Worm (Caenorhabditis elegans) whole organism, young adult: ENCODE measurements around the gene nep-21.

Experiments
- B0261.1 ChIP-seq: sonication (generic microtip); optimal IDR thresholded peaks from 2 replicates; lab custom pipeline; 2016; ENCODE audit warnings: mild to moderate bottlenecking, missing genetic modification characterization, moderate library complexity, missing compliant biosample characterization
- B0336.3 ChIP-seq: fragments of 200-800 bp; sonication (Bioruptor generic); IDR thresholded peaks from 2 replicates; pipeline ENCODE4 v1.3.6; 2022; ENCODE audit warnings: missing genetic modification characterization, missing compliant biosample characterization
- C17E4.6 ChIP-seq: fragments of 200-800 bp; sonication (Bioruptor generic); IDR thresholded peaks from 2 replicates; pipeline ENCODE4 v1.3.6; 2022; ENCODE audit warnings: missing genetic modification reagents, missing genetic modification characterization, missing compliant biosample characterization
- F10E7.11 ChIP-seq: sonication (generic microtip); optimal IDR thresholded peaks from 2 replicates; lab custom pipeline; 2017; ENCODE audit warnings: mild to moderate bottlenecking, missing genetic modification characterization, moderate library complexity, missing compliant biosample characterization
- F55B11.4 ChIP-seq: sonication (generic microtip); optimal IDR thresholded peaks from 2 replicates; lab custom pipeline; 2016; ENCODE audit warnings: missing compliant biosample characterization, missing genetic modification characterization, borderline replicate concordance; ENCODE audit not compliant: insufficient read depth
- K12H6.12 ChIP-seq: fragments of 200-800 bp; sonication (Bioruptor generic); optimal IDR thresholded peaks from 2 replicates; lab custom pipeline; 2018; ENCODE audit warnings: mild to moderate bottlenecking, missing genetic modification characterization, missing compliant biosample characterization
- Y53G8AR.9 ChIP-seq: fragments of 200-800 bp; sonication (Bioruptor generic); conservative IDR thresholded peaks from 2 replicates; pipeline ENCODE4 v1.3.6; 2022; ENCODE audit warnings: missing genetic modification reagents, missing genetic modification characterization, missing compliant biosample characterization
- Y67H2A.10 ChIP-seq: fragments of 200-800 bp; sonication (Bioruptor generic); conservative IDR thresholded peaks from 2 replicates; pipeline ENCODE4 v1.3.6; 2022; ENCODE audit warnings: missing genetic modification reagents, missing genetic modification characterization, missing compliant biosample characterization
- athp-1 ChIP-seq: sonication (generic microtip); optimal IDR thresholded peaks from 2 replicates; lab custom pipeline; 2017; ENCODE audit warnings: mild to moderate bottlenecking, missing genetic modification characterization, missing compliant biosample characterization
- attf-3 ChIP-seq: fragments of 200-800 bp; sonication (Bioruptor generic); conservative IDR thresholded peaks from 2 replicates; pipeline ENCODE4 v1.3.6; 2022; ENCODE audit warnings: missing genetic modification reagents, missing genetic modification characterization, missing compliant biosample characterization
- attf-5 ChIP-seq: fragments of 200-800 bp; sonication (Bioruptor generic); optimal IDR thresholded peaks from 2 replicates; lab custom pipeline; 2018; ENCODE audit warnings: mild to moderate bottlenecking, missing genetic modification characterization, missing compliant biosample characterization
- ccch-3 ChIP-seq: fragments of 200-800 bp; sonication (Bioruptor generic); optimal IDR thresholded peaks from 2 replicates; lab custom pipeline; 2018; ENCODE audit warnings: mild to moderate bottlenecking, missing genetic modification characterization, missing compliant biosample characterization
- cebp-2 ChIP-seq: fragments of 200-800 bp; sonication (Bioruptor generic); IDR thresholded peaks from 2 replicates; pipeline ENCODE4 v1.3.6; 2022; ENCODE audit warnings: missing genetic modification characterization, missing compliant biosample characterization
- dox-1 ChIP-seq: fragments of 200-800 bp; sonication (Bioruptor generic); IDR thresholded peaks from 2 replicates; pipeline ENCODE4 v1.3.6; 2022; ENCODE audit warnings: missing genetic modification reagents, missing genetic modification characterization, missing compliant biosample characterization
- dpl-1 ChIP-seq: fragments of 150-350 bp; optimal IDR thresholded peaks from 2 replicates; lab custom pipeline; 2014; ENCODE audit warnings: missing biosample characterization, missing genetic modification reagents, missing genetic modification characterization
- efl-1 ChIP-seq: fragments of 150-350 bp; optimal IDR thresholded peaks from 2 replicates; lab custom pipeline; 2014; ENCODE audit warnings: missing biosample characterization, missing genetic modification reagents, missing genetic modification characterization
- egl-44 ChIP-seq: fragments of 200-800 bp; sonication (Bioruptor generic); IDR thresholded peaks from 2 replicates; pipeline ENCODE4 v1.3.6; 2022; ENCODE audit warnings: missing genetic modification reagents, missing genetic modification characterization, missing compliant biosample characterization
- him-1 ChIP-seq: sonication (generic microtip); optimal IDR thresholded peaks from 2 replicates; lab custom pipeline; 2016; ENCODE audit warnings: missing genotype, missing genetic modification reagents, missing genetic modification characterization, missing compliant biosample characterization
- hlh-12 ChIP-seq: sonication (generic microtip); optimal IDR thresholded peaks from 2 replicates; lab custom pipeline; 2016; ENCODE audit warnings: missing genetic modification characterization, missing compliant biosample characterization
- hmg-20 ChIP-seq: fragments of 200-800 bp; sonication (Bioruptor generic); IDR thresholded peaks from 2 replicates; pipeline ENCODE4 v1.3.6; 2022; ENCODE audit warnings: missing genetic modification reagents, missing genetic modification characterization, missing compliant biosample characterization
- hrde-1 ChIP-seq: sonication (generic microtip); optimal IDR thresholded peaks from 2 replicates; lab custom pipeline; 2016; ENCODE audit warnings: missing genetic modification characterization, mild to moderate bottlenecking, missing compliant biosample characterization, moderate library complexity, missing genotype, missing genetic modification reagents, borderline replicate concordance
- lin-35 ChIP-seq, 3 experiments: fragments of 150-350 bp in 2 of 3; sonication (generic microtip) in 1 of 3; optimal IDR thresholded peaks; 2 replicates each; lab custom pipeline; 2014 to 2018; ENCODE audit warnings: missing biosample characterization in 3 of 3, missing genetic modification characterization in 3 of 3, missing genetic modification reagents in 3 of 3
- lir-1 ChIP-seq: fragments of 200-800 bp; sonication (Bioruptor generic); conservative IDR thresholded peaks from 2 replicates; pipeline ENCODE4 v1.3.6; 2022; ENCODE audit warnings: missing genetic modification reagents, missing genetic modification characterization, missing compliant biosample characterization
- lsl-1 ChIP-seq: fragments of 200-800 bp; sonication (Bioruptor generic); optimal IDR thresholded peaks from 2 replicates; lab custom pipeline; 2018; ENCODE audit warnings: mild to moderate bottlenecking, missing genetic modification characterization, moderate library complexity, missing compliant biosample characterization
- lsy-27 ChIP-seq: sonication (generic microtip); optimal IDR thresholded peaks from 2 replicates; lab custom pipeline; 2017; ENCODE audit warnings: missing genetic modification characterization, mild to moderate bottlenecking, missing compliant biosample characterization, antibody characterized with exemption, missing genotype, borderline replicate concordance; ENCODE audit not compliant: insufficient read depth
- madf-10 ChIP-seq: sonication (generic microtip); optimal IDR thresholded peaks from 2 replicates; lab custom pipeline; 2016; ENCODE audit warnings: mild to moderate bottlenecking, missing genetic modification characterization, missing compliant biosample characterization
- madf-8 ChIP-seq: fragments of 200-800 bp; sonication (Bioruptor generic); conservative IDR thresholded peaks from 2 replicates; pipeline ENCODE4 v1.3.6; 2022; ENCODE audit warnings: missing genetic modification reagents, missing genetic modification characterization, missing compliant biosample characterization
- mel-28 ChIP-seq: sonication (generic microtip); optimal IDR thresholded peaks from 2 replicates; lab custom pipeline; 2016; ENCODE audit warnings: borderline replicate concordance, mild to moderate bottlenecking, missing genetic modification characterization, missing compliant biosample characterization
- nfya-1 ChIP-seq: sonication (generic microtip); optimal IDR thresholded peaks from 2 replicates; lab custom pipeline; 2017; ENCODE audit warnings: antibody characterized with exemption, missing compliant biosample characterization, missing genetic modification characterization, borderline replicate concordance; ENCODE audit not compliant: insufficient read depth
- nfyb-1 ChIP-seq: fragments of 200-800 bp; sonication (Bioruptor generic); IDR thresholded peaks from 2 replicates; pipeline ENCODE4 v1.3.6; 2022; ENCODE audit warnings: missing genetic modification reagents, missing genetic modification characterization, missing compliant biosample characterization
- nhr-120 ChIP-seq: fragments of 200-800 bp; sonication (Bioruptor generic); IDR thresholded peaks from 2 replicates; pipeline ENCODE4 v1.3.6; 2022; ENCODE audit warnings: missing genetic modification characterization, missing compliant biosample characterization
- nhr-179 ChIP-seq: sonication (generic microtip); optimal IDR thresholded peaks from 2 replicates; lab custom pipeline; 2016; ENCODE audit warnings: mild to moderate bottlenecking, missing genetic modification characterization, missing compliant biosample characterization
- pbrm-1 ChIP-seq: fragments of 200-800 bp; sonication (Bioruptor generic); IDR thresholded peaks from 2 replicates; pipeline ENCODE4 v1.3.6; 2022; ENCODE audit warnings: missing genetic modification reagents, missing genetic modification characterization, missing compliant biosample characterization
- pha-4 ChIP-seq: fragments of 150-350 bp; sonication (generic microtip); optimal IDR thresholded peaks from 2 replicates; lab custom pipeline; 2014; ENCODE audit warnings: missing biosample characterization, missing genetic modification reagents, missing genetic modification characterization
- rpc-1 ChIP-seq, 2 experiments: fragments of 150-350 bp in 1 of 2; sonication (generic microtip) in 1 of 2; optimal IDR thresholded peaks; 2 replicates each; lab custom pipeline; 2014 to 2018; ENCODE audit warnings: missing biosample characterization in 1 of 2, missing genetic modification characterization in 1 of 2, missing genetic modification reagents in 1 of 2, missing genotype in 1 of 2
- tbp1 ChIP-seq: fragments of 200-800 bp; sonication (Bioruptor generic); optimal IDR thresholded peaks from 2 replicates; lab custom pipeline; 2018; ENCODE audit warnings: mild to moderate bottlenecking, missing genetic modification characterization, missing compliant biosample characterization
- unc-62 ChIP-seq: fragments of 150-350 bp; optimal IDR thresholded peaks from 2 replicates; lab custom pipeline; 2014; ENCODE audit warnings: missing biosample characterization, missing genetic modification reagents, missing genetic modification characterization
- zim-3 ChIP-seq: sonication (generic microtip); optimal IDR thresholded peaks from 2 replicates; lab custom pipeline; 2017; ENCODE audit warnings: mild to moderate bottlenecking, missing genetic modification characterization, moderate library complexity, missing compliant biosample characterization
- ztf-18 ChIP-seq: sonication (generic microtip); optimal IDR thresholded peaks from 2 replicates; lab custom pipeline; 2016; ENCODE audit warnings: missing genotype, mild to moderate bottlenecking, missing genetic modification characterization, missing compliant biosample characterization

nep-21 gene

ce11 chrV:14260831-14261230 is 34.6 kb upstream of the nep-21 start, which contains the start of gene F40G12.2:
F40G12.2 (minus strand) TSS chrV:14260931.
- TF ChIP-seq nfyb-1 (GFP tag; lab: Robert Waterston, UW) (no peak), ccch-3 (GFP tag; lab: Kevin White, UChicago) (no peak), hlh-12 (tag; lab: Kevin White, UChicago) (no peak), madf-8 (GFP tag; lab: Robert Waterston, UW) (no peak), pbrm-1 (GFP tag; lab: Robert Waterston, UW) (no peak), nfya-1 (tag; lab: Kevin White, UChicago) (no peak), dox-1 (GFP tag; lab: Robert Waterston, UW) (no peak), athp-1 (tag; lab: Kevin White, UChicago) (no peak), K12H6.12 (no peak), B0336.3 (no peak), hmg-20 (GFP tag; lab: Robert Waterston, UW) (no peak), lsl-1 (GFP tag; lab: Kevin White, UChicago) (no peak), cebp-2 (GFP tag; lab: Robert Waterston, UW) (no peak), egl-44 (GFP tag; lab: Robert Waterston, UW) (no peak), Y67H2A.10 (no peak), lir-1 (GFP tag; lab: Robert Waterston, UW) (no peak), madf-10 (tag; lab: Kevin White, UChicago) (no peak), rpc-1 (optimal IDR thresholded peaks at IDR 0.05; lab: Kevin White, UChicago) (no peak), rpc-1 (tag; optimal IDR thresholded peaks at IDR 0.05; lab: Kevin White, UChicago) (no peak), C17E4.6 (GFP tag; lab: Robert Waterston, UW) (no peak), Y53G8AR.9 (GFP tag; lab: Robert Waterston, UW) (no peak)

- no peak for TF ChIP-seq F55B11.4
- TF ChIP-seq lin-35 (GFP tag; optimal IDR thresholded peaks at IDR 0.05; lab: Kevin White, UChicago) = no peak
- TF ChIP-seq ccch-3 (GFP tag; lab: Kevin White, UChicago) = no peak
- TF ChIP-seq zim-3 (tag; lab: Kevin White, UChicago) = no peak
- no peak for TF ChIP-seq efl-1 (GFP tag; lab: Kevin White, UChicago)
- no peak for TF ChIP-seq B0336.3
These were observed 30.5 kb upstream of the nep-21 start, which contains the start of gene sre-8 for ce11 chrV:14256813-14257212. sre-8 (plus strand) TSS chrV:14257113.

- TF ChIP-seq tbp1 (GFP tag; lab: Kevin White, UChicago) (no peak), B0336.3 (no peak), ztf-18 (tag; lab: Kevin White, UChicago) (no peak), pha-4 (tag; lab: Kevin White, UChicago) (no peak), attf-5 (GFP tag; lab: Kevin White, UChicago) (no peak), dpl-1 (GFP tag; lab: Kevin White, UChicago) (no peak), dox-1 (GFP tag; lab: Robert Waterston, UW) (no peak), nfya-1 (tag; lab: Kevin White, UChicago) (no peak)
- TF ChIP-seq, all 124 proteins: peak for 0
These were observed 27.9 kb upstream of the nep-21 start, which contains the start of gene K02E11.7 for ce11 chrV:14254221-14254620. K02E11.7 (minus strand) TSS chrV:14254321.

- TF ChIP-seq unc-62 (GFP tag; lab: Kevin White, UChicago) = no peak
- no peak for TF ChIP-seq him-1 (tag; lab: Kevin White, UChicago)
These were observed 25.8 kb upstream of the nep-21 start, which contains the start of gene K02E11.5 for ce11 chrV:14252025-14252424. K02E11.5 (plus strand) TSS chrV:14252325.

ce11 chrV:14248654-14249053 is 22.4 kb upstream of the nep-21 start, which contains the start of gene K02E11.6:
K02E11.6 (plus strand) TSS chrV:14248802.
- no peak for TF ChIP-seq attf-3 (GFP tag; lab: Robert Waterston, UW)
- no peak for TF ChIP-seq F10E7.11 (tag; lab: Kevin White, UChicago)
- TF ChIP-seq hmg-20 (GFP tag; lab: Robert Waterston, UW) = no peak
- TF ChIP-seq nhr-179 (tag; lab: Kevin White, UChicago) = no peak
- TF ChIP-seq mel-28 (tag; lab: Kevin White, UChicago) = no peak
- no peak for TF ChIP-seq hrde-1 (tag; lab: Kevin White, UChicago)
- no peak for TF ChIP-seq B0261.1 (tag; lab: Kevin White, UChicago)
- no peak for TF ChIP-seq lsl-1 (GFP tag; lab: Kevin White, UChicago)
- no peak for TF ChIP-seq nhr-120 (GFP tag; lab: Robert Waterston, UW)
- TF ChIP-seq lsy-27 = no peak
- no peak for TF ChIP-seq lin-35 (GFP tag; optimal IDR thresholded peaks at IDR 0.05; lab: Kevin White, UChicago)
- no peak for TF ChIP-seq nfya-1 (tag; lab: Kevin White, UChicago)
